Fruit fly (Drosophila melanogaster) whole organism, wandering third instar larva: ENCODE results near the gene CG33080.
A peak's percentile ranks its signal among the peaks of the same experiment; 100 is the strongest.

Experiments
- Abd-B ChIP-seq: fragments of >200 bp; optimal IDR thresholded peaks from 2 replicates; lab custom pipeline; 2017; ENCODE audit warnings: missing biosample characterization, missing genetic modification characterization
- CG32264 ChIP-seq: fragments of 200-800 bp; sonication (Bioruptor generic); optimal IDR thresholded peaks from 2 replicates; lab custom pipeline; 2016; ENCODE audit warnings: missing biosample characterization, missing genetic modification characterization
- CG9705 ChIP-seq: fragments of 200-800 bp; sonication (Bioruptor generic); optimal IDR thresholded peaks from 2 replicates; lab custom pipeline; 2018; ENCODE audit warnings: missing biosample characterization, mild to moderate bottlenecking, missing genetic modification characterization
- CrebA ChIP-seq: fragments of 200-800 bp; sonication (Bioruptor generic); optimal IDR thresholded peaks from 2 replicates; lab custom pipeline; 2016; ENCODE audit warnings: missing biosample characterization, mild to moderate bottlenecking, missing genetic modification characterization, borderline replicate concordance
- Dfd ChIP-seq: fragments of >200 bp; optimal IDR thresholded peaks from 2 replicates; lab custom pipeline; 2017; ENCODE audit warnings: missing biosample characterization, missing genetic modification characterization
- Dif ChIP-seq: fragments of 200-275, 200-300 bp; sonication (Bioruptor generic); optimal IDR thresholded peaks from 2 replicates; lab custom pipeline; 2018; ENCODE audit warnings: missing biosample characterization, missing genetic modification characterization; ENCODE audit not compliant: partially characterized antibody
- GATAd ChIP-seq: sonication (Bioruptor generic); optimal IDR thresholded peaks from 2 replicates; lab custom pipeline; 2016; ENCODE audit warnings: missing biosample characterization, missing genetic modification characterization
- HLH106 ChIP-seq: fragments of 200-800 bp; optimal IDR thresholded peaks from 3 replicates; lab custom pipeline; 2019; ENCODE audit warnings: missing biosample characterization, mild to moderate bottlenecking, missing genetic modification characterization, moderate library complexity
- Hnf4 ChIP-seq: fragments of 200-800 bp; sonication (Bioruptor generic); optimal IDR thresholded peaks from 2 replicates; lab custom pipeline; 2016; ENCODE audit warnings: missing biosample characterization, mild to moderate bottlenecking, missing genetic modification characterization
- Hr78 ChIP-seq: fragments of >200 bp; optimal IDR thresholded peaks from 2 replicates; lab custom pipeline; 2017; ENCODE audit warnings: missing biosample characterization, missing genetic modification characterization
- Hr83 ChIP-seq: fragments of 200-300 bp; sonication (Bioruptor generic); optimal IDR thresholded peaks from 2 replicates; lab custom pipeline; 2016; ENCODE audit warnings: missing biosample characterization, mild to moderate bottlenecking, missing genetic modification characterization, moderate library complexity; ENCODE audit not compliant: poor library complexity, severe bottlenecking
- Jra ChIP-seq: sonication (Bioruptor generic); optimal IDR thresholded peaks from 2 replicates; lab custom pipeline; 2016; ENCODE audit warnings: missing biosample characterization, missing genetic modification characterization
- Mio ChIP-seq: sonication (Bioruptor generic); optimal IDR thresholded peaks from 2 replicates; lab custom pipeline; 2016; ENCODE audit warnings: missing biosample characterization, missing genetic modification characterization
- Myc ChIP-seq: fragments of >200 bp; optimal IDR thresholded peaks from 2 replicates; lab custom pipeline; 2017
- N ChIP-seq: fragments of >200 bp; optimal IDR thresholded peaks from 2 replicates; lab custom pipeline; 2018; ENCODE audit warnings: missing biosample characterization, missing external identifiers, missing genetic modification characterization
- OdsH ChIP-seq: fragments of 200-800 bp; sonication (Bioruptor generic); optimal IDR thresholded peaks from 2 replicates; lab custom pipeline; 2016; ENCODE audit warnings: missing biosample characterization, mild to moderate bottlenecking, missing genetic modification characterization
- Rel ChIP-seq, 2 experiments: fragments of 200-800 bp; sonication (Bioruptor generic) in 1 of 2; optimal IDR thresholded peaks; 2 replicates in 1 of 2; 3 replicates in 1 of 2; lab custom pipeline; 2016 to 2019; ENCODE audit warnings: mild to moderate bottlenecking in 2 of 2, missing biosample characterization in 2 of 2, missing genetic modification characterization in 2 of 2, moderate library complexity in 1 of 2
- Sp1 ChIP-seq: fragments of 200-800 bp; sonication (Bioruptor generic); optimal IDR thresholded peaks from 3 replicates; lab custom pipeline; 2019; ENCODE audit warnings: missing biosample characterization, mild to moderate bottlenecking, missing genetic modification characterization, moderate library complexity
- Vsx2 ChIP-seq: fragments of 200-300, 225-300 bp; sonication (Bioruptor generic); optimal IDR thresholded peaks from 2 replicates; lab custom pipeline; 2018; ENCODE audit warnings: missing biosample characterization, missing genetic modification characterization; ENCODE audit not compliant: partially characterized antibody
- br ChIP-seq: fragments of 200-800 bp; sonication (Bioruptor generic); optimal IDR thresholded peaks from 2 replicates; lab custom pipeline; 2016; ENCODE audit warnings: missing biosample characterization, missing genetic modification characterization
- brk ChIP-seq: fragments of 200-800 bp; sonication (Bioruptor generic); optimal IDR thresholded peaks from 2 replicates; lab custom pipeline; 2016; ENCODE audit warnings: missing biosample characterization, mild to moderate bottlenecking, missing genetic modification characterization
- dl ChIP-seq, 2 experiments: fragments of 175-275, 200-275 bp in 1 of 2; fragments of 200-275 bp in 1 of 2; sonication (Bioruptor generic); optimal IDR thresholded peaks; lab custom pipeline; 2018; ENCODE audit warnings: mild to moderate bottlenecking in 2 of 2, missing biosample characterization in 2 of 2, missing genetic modification characterization in 2 of 2, moderate library complexity in 2 of 2; ENCODE audit not compliant: partially characterized antibody in 2 of 2, insufficient read depth in 1 of 2
- dmrt93B ChIP-seq: fragments of 200-800 bp; sonication (Bioruptor generic); optimal IDR thresholded peaks from 2 replicates; lab custom pipeline; 2018; ENCODE audit warnings: missing biosample characterization, mild to moderate bottlenecking, missing genetic modification characterization
- dsf ChIP-seq: sonication (Bioruptor generic); optimal IDR thresholded peaks from 2 replicates; lab custom pipeline; 2016; ENCODE audit warnings: missing biosample characterization, missing genetic modification characterization, borderline replicate concordance
- ey ChIP-seq: fragments of 200-800 bp; sonication (Bioruptor generic); optimal IDR thresholded peaks from 2 replicates; lab custom pipeline; 2016; ENCODE audit warnings: missing biosample characterization, missing genetic modification characterization
- foxo ChIP-seq, 2 experiments: fragments of 200-800 bp; sonication (Bioruptor generic); optimal IDR thresholded peaks; 2 replicates in 1 of 2; 3 replicates in 1 of 2; lab custom pipeline; 2016 to 2017; ENCODE audit warnings: missing biosample characterization in 2 of 2, missing genetic modification characterization in 2 of 2
- fru ChIP-seq: fragments of 200-800 bp; sonication (Bioruptor generic); optimal IDR thresholded peaks from 3 replicates; lab custom pipeline; 2016; ENCODE audit warnings: missing biosample characterization, mild to moderate bottlenecking, missing genetic modification characterization
- h ChIP-seq: fragments of 200-800 bp; sonication (Bioruptor generic); optimal IDR thresholded peaks from 3 replicates; lab custom pipeline; 2016; ENCODE audit warnings: missing biosample characterization, mild to moderate bottlenecking, missing genetic modification characterization
- jim ChIP-seq: fragments of 175-275, 200-325 bp; sonication (Bioruptor generic); optimal IDR thresholded peaks from 2 replicates; lab custom pipeline; 2016; ENCODE audit warnings: missing biosample characterization, mild to moderate bottlenecking, missing genetic modification characterization
- lola ChIP-seq: fragments of >200 bp; optimal IDR thresholded peaks from 2 replicates; lab custom pipeline; 2017; ENCODE audit warnings: missing biosample characterization, missing genetic modification characterization
- pan ChIP-seq: fragments of >200 bp; optimal IDR thresholded peaks from 2 replicates; lab custom pipeline; 2017
- psq ChIP-seq: fragments of 200-800 bp; sonication (Bioruptor generic); optimal IDR thresholded peaks from 3 replicates; lab custom pipeline; 2017; ENCODE audit warnings: missing biosample characterization, mild to moderate bottlenecking, missing genetic modification characterization, moderate library complexity
- rgr ChIP-seq: fragments of 200-800 bp; sonication (Bioruptor generic); optimal IDR thresholded peaks from 3 replicates; lab custom pipeline; 2016; ENCODE audit warnings: missing biosample characterization, mild to moderate bottlenecking, missing genetic modification characterization
- sage ChIP-seq: fragments of 200-800 bp; sonication (Bioruptor generic); optimal IDR thresholded peaks from 2 replicates; lab custom pipeline; 2016; ENCODE audit warnings: missing biosample characterization, mild to moderate bottlenecking, missing genetic modification characterization
- sv ChIP-seq: fragments of 200-800 bp; sonication (Bioruptor generic); optimal IDR thresholded peaks from 3 replicates; lab custom pipeline; 2016; ENCODE audit warnings: missing biosample characterization, missing genetic modification characterization
- tai ChIP-seq: sonication (Bioruptor generic); optimal IDR thresholded peaks from 2 replicates; lab custom pipeline; 2016; ENCODE audit warnings: missing biosample characterization, missing genetic modification characterization
- usp ChIP-seq: fragments of >200 bp; optimal IDR thresholded peaks from 2 replicates; lab custom pipeline; 2017; ENCODE audit warnings: missing biosample characterization, missing genetic modification characterization
- woc ChIP-seq: sonication (Bioruptor generic); optimal IDR thresholded peaks from 2 replicates; lab custom pipeline; 2016; ENCODE audit warnings: missing biosample characterization, mild to moderate bottlenecking, missing genetic modification characterization

Gene CG33080

DNA sequence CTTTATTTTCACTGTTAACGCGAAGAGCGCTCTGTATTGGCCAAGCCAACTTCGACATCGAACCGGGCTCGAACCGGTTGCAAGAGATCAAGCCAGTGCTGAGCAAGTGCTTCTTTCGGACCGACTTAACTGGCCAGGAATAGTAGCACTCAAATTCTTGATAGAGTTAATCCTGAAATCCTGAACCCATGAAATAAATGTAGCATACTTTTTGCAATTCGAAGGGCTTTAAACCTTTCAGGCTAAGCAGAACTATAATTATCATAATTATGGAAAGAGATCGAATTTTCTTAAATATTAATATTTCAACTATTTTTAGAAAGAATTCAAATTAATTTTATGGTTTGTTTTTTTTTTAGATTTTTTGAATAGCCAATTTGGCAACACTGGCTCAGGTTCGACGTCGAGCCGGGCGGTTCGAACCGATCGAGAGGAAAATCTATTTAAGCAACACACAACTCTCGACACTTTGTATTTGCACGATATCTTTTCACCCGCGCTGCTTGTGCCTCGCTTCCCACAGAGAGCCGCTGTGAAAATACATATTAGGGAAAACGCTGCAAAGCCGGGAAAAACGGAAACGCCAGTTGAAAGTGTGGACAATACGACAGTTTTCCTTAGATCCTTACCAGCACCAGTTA lies 19.4 kb downstream of the CG33080 start, which contains the start of gene AdamTS-B:
Gene AdamTS-B (plus strand): TSS at position 471 of the 641 bp plus-strand sequence.
- TF ChIP-seq dmrt93B: peak; percentile 52
- no peak for TF ChIP-seq Jra
- TF ChIP-seq jim (GFP tag; lab: Kevin White, UChicago): no peak
- no peak for TF ChIP-seq Mio (GFP tag; lab: Kevin White, UChicago)
- TF ChIP-seq rgr (GFP tag; lab: Kevin White, UChicago): peak; percentile 35
- no peak for TF ChIP-seq tai (GFP tag; lab: Kevin White, UChicago)
- TF ChIP-seq fru: peak; percentile 72
- TF ChIP-seq CG9705 (GFP tag; lab: Kevin White, UChicago): peak; percentile 51
- peak; percentile 60 for TF ChIP-seq OdsH (GFP tag; lab: Kevin White, UChicago)
- no peak for TF ChIP-seq usp (GFP tag; lab: Kevin White, UChicago)
- TF ChIP-seq foxo (GFP tag; optimal IDR thresholded peaks at IDR 0.05; lab: Kevin White, UChicago): peak in 1 of 2 experiments; percentile 74
- no peak for TF ChIP-seq Hr78 (GFP tag; lab: Kevin White, UChicago)
- peak; percentile 22 for TF ChIP-seq psq (GFP tag; lab: Kevin White, UChicago)
- no peak for TF ChIP-seq Dfd (GFP tag; lab: Kevin White, UChicago)
- TF ChIP-seq br (GFP tag; lab: Kevin White, UChicago): peak; percentile 47
- TF ChIP-seq Dif (GFP tag; lab: Kevin White, UChicago): no peak
- TF ChIP-seq woc (GFP tag; lab: Kevin White, UChicago): no peak
- TF ChIP-seq Myc (lab: Kevin White, UChicago): peak; percentile 94
- TF ChIP-seq ey (GFP tag; lab: Kevin White, UChicago): peak; percentile 51
- TF ChIP-seq CG32264 (GFP tag; lab: Kevin White, UChicago): no peak
- TF ChIP-seq Sp1 (GFP tag; lab: Kevin White, UChicago): peak; percentile 59
- TF ChIP-seq Vsx2 (GFP tag; lab: Kevin White, UChicago): no peak
- no peak for TF ChIP-seq Hnf4 (GFP tag; lab: Kevin White, UChicago)
- peak; percentile 74 for TF ChIP-seq HLH106 (tag; lab: Kevin White, UChicago)
- TF ChIP-seq N (GFP tag; lab: Kevin White, UChicago): no peak
- TF ChIP-seq GATAd (GFP tag; lab: Kevin White, UChicago): no peak
- no peak for TF ChIP-seq brk (GFP tag; lab: Kevin White, UChicago)
- peak; percentile 49 for TF ChIP-seq h (GFP tag; lab: Kevin White, UChicago)
- no peak for TF ChIP-seq Hr83 (GFP tag; lab: Kevin White, UChicago)
- TF ChIP-seq CrebA (GFP tag; lab: Kevin White, UChicago): no peak
- no peak for TF ChIP-seq Abd-B (GFP tag; lab: Kevin White, UChicago)
- no peak for TF ChIP-seq pan

DNA sequence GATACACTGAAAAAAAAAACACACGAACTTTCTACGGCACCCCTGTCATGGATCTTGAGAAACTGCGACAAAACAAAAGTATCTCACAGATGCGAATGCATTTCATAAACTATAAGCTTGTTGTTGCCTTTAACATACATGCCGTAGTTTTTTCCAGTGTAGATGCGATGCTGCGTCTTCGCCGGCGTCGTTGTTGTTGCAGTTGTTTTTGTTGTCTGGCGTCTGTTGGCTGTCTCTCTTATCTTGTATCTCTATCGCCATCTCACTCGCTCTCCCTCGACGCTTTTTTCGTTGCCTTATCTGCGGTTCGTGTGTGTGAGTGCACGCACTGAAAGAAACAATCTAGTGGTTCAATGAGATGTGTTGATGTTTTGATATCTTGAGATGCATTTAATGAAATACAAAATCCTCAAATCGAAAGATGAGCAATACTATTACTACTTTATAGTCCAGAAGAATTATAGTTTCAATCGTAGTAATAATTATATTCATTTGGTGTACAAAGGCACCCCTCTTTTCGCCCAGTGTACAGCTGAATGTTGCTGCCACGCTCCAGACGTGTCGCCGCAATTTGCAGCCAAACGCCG lies 21.0 kb downstream of the CG33080 start:
- TF ChIP-seq HLH106 (tag; lab: Kevin White, UChicago): peak; percentile 79
- TF ChIP-seq rgr (GFP tag; lab: Kevin White, UChicago): peak; percentile 97
- peak; percentile 94 for TF ChIP-seq sage
- no peak for TF ChIP-seq lola (GFP tag; lab: Kevin White, UChicago)
- peak; percentile 92 for TF ChIP-seq woc (GFP tag; lab: Kevin White, UChicago)
- peak; percentile 98 for TF ChIP-seq fru
- TF ChIP-seq Hr78 (GFP tag; lab: Kevin White, UChicago): no peak
- TF ChIP-seq Dfd (GFP tag; lab: Kevin White, UChicago): no peak
- TF ChIP-seq Rel (GFP tag; optimal IDR thresholded peaks at IDR 0.05; lab: Kevin White, UChicago): peak; percentile 82
- TF ChIP-seq Rel (tag; optimal IDR thresholded peaks at IDR 0.05; lab: Kevin White, UChicago): peak; percentile 38
- TF ChIP-seq OdsH (GFP tag; lab: Kevin White, UChicago): peak; percentile 95
- no peak for TF ChIP-seq Myc (lab: Kevin White, UChicago)
- peak; percentile 89 for TF ChIP-seq dsf
- TF ChIP-seq pan: no peak
- peak; percentile 93 for TF ChIP-seq CG9705 (GFP tag; lab: Kevin White, UChicago)
- peak; percentile 90 for TF ChIP-seq CG32264 (GFP tag; lab: Kevin White, UChicago)
- peak; percentile 93 for TF ChIP-seq Sp1 (GFP tag; lab: Kevin White, UChicago)
- peak; percentile 93 for TF ChIP-seq Jra
- no peak for TF ChIP-seq CrebA (GFP tag; lab: Kevin White, UChicago)
- TF ChIP-seq Hnf4 (GFP tag; lab: Kevin White, UChicago): peak; percentile 97
- peak; percentile 98 for TF ChIP-seq h (GFP tag; lab: Kevin White, UChicago)
- peak; percentile 93 for TF ChIP-seq psq (GFP tag; lab: Kevin White, UChicago)
- TF ChIP-seq Mio (GFP tag; lab: Kevin White, UChicago): peak; percentile 87
- TF ChIP-seq dl (GFP tag; optimal IDR thresholded peaks at IDR 0.05; lab: Kevin White, UChicago; ENCODE audit: insufficient read depth in 1 of 2, partially characterized antibody in 2 of 2): no peak
- peak; percentile 98 for TF ChIP-seq ey (GFP tag; lab: Kevin White, UChicago)
- no peak for TF ChIP-seq N (GFP tag; lab: Kevin White, UChicago)
- peak; percentile 99 for TF ChIP-seq sv (GFP tag; lab: Kevin White, UChicago)
- peak; percentile 90 for TF ChIP-seq GATAd (GFP tag; lab: Kevin White, UChicago)
- peak; percentile 86 to 99 for TF ChIP-seq foxo (GFP tag; optimal IDR thresholded peaks at IDR 0.05; lab: Kevin White, UChicago)
- TF ChIP-seq usp (GFP tag; lab: Kevin White, UChicago): no peak
- peak; percentile 67 for TF ChIP-seq jim (GFP tag; lab: Kevin White, UChicago)
- peak; percentile 88 for TF ChIP-seq brk (GFP tag; lab: Kevin White, UChicago)
- no peak for TF ChIP-seq Vsx2 (GFP tag; lab: Kevin White, UChicago)
- peak; percentile 98 for TF ChIP-seq br (GFP tag; lab: Kevin White, UChicago)
- TF ChIP-seq Hr83 (GFP tag; lab: Kevin White, UChicago): peak; percentile 60
- no peak for TF ChIP-seq Dif (GFP tag; lab: Kevin White, UChicago)
- TF ChIP-seq dmrt93B: peak; percentile 94
- no peak for TF ChIP-seq tai (GFP tag; lab: Kevin White, UChicago)
- TF ChIP-seq Abd-B (GFP tag; lab: Kevin White, UChicago): no peak
